Fruit fly (Drosophila melanogaster) whole organism, embryonic: Measurements from ENCODE around the gene bbg.
A peak's percentile ranks its signal among the peaks of the same experiment; 100 is the strongest.

Source experiments
- Atf3 ChIP-seq: fragments of 200-800 bp; sonication (Bioruptor generic); optimal IDR thresholded peaks from 3 replicates; lab custom pipeline; 2016; ENCODE audit warnings: missing biosample characterization, missing genetic modification characterization
- Atf6 ChIP-seq: fragments of 200-800 bp; sonication (Bioruptor generic); IDR thresholded peaks from 2 replicates; pipeline ENCODE4 v1.3.6; 2022; ENCODE audit warnings: missing biosample characterization, missing genetic modification characterization
- Awh ChIP-seq: fragments of 200-800 bp; sonication (Bioruptor generic); IDR thresholded peaks from 2 replicates; pipeline ENCODE4, ENCODE4 v1.3.6; 2022; ENCODE audit warnings: missing biosample characterization, missing genetic modification characterization
- Blimp-1 ChIP-seq: fragments of 200-800 bp; sonication (Bioruptor generic); optimal IDR thresholded peaks from 3 replicates; lab custom pipeline; 2018; ENCODE audit warnings: missing biosample characterization, missing genetic modification characterization, mild to moderate bottlenecking, moderate library complexity, missing genetic modification reagents
- CG10366 ChIP-seq: fragments of 200-800 bp; sonication (Bioruptor generic); IDR thresholded peaks from 2 replicates; pipeline ENCODE4 v1.3.6; 2022; ENCODE audit warnings: missing biosample characterization, missing genetic modification characterization
- CG11560 ChIP-seq: fragments of 200-800 bp; sonication (Bioruptor generic); IDR thresholded peaks from 3 replicates; pipeline ENCODE4 v1.3.6; 2022; ENCODE audit warnings: missing biosample characterization, missing genetic modification characterization
- CG13287 ChIP-seq: fragments of 200-800 bp; sonication (Bioruptor generic); IDR thresholded peaks from 2 replicates; pipeline ENCODE4 v1.3.6; 2022; ENCODE audit warnings: missing biosample characterization, missing genetic modification characterization; ENCODE audit not compliant: partially characterized antibody
- CG13424 ChIP-seq: fragments of 200-800 bp; sonication (Bioruptor generic); optimal IDR thresholded peaks from 2 replicates; lab custom pipeline; 2019; ENCODE audit warnings: missing biosample characterization, mild to moderate bottlenecking, missing genetic modification characterization, moderate library complexity
- CG14441 ChIP-seq: fragments of 200-800 bp; sonication (Bioruptor generic); IDR thresholded peaks from 2 replicates; pipeline ENCODE4 v1.3.6; 2022; ENCODE audit warnings: missing biosample characterization, missing genetic modification characterization
- CG14667 ChIP-seq: fragments of 200-800 bp; sonication (Bioruptor generic); IDR thresholded peaks from 2 replicates; pipeline ENCODE4 v1.3.6; 2022; ENCODE audit warnings: missing biosample characterization, missing genetic modification characterization
- CG17361 ChIP-seq: fragments of 200-800 bp; sonication (Bioruptor generic); IDR thresholded peaks from 3 replicates; pipeline ENCODE4 v1.3.6; 2022; ENCODE audit warnings: missing biosample characterization, missing genetic modification characterization
- CG17829 ChIP-seq: fragments of 200-800 bp; optimal IDR thresholded peaks from 2 replicates; lab custom pipeline; 2019; ENCODE audit warnings: missing biosample characterization, mild to moderate bottlenecking, missing genetic modification characterization, moderate library complexity
- CG18599 ChIP-seq: fragments of 200-800 bp; sonication (Bioruptor generic); optimal IDR thresholded peaks from 3 replicates; lab custom pipeline; 2017; ENCODE audit warnings: missing biosample characterization, missing genetic modification characterization, mild to moderate bottlenecking, moderate library complexity, missing genetic modification reagents
- CG2678 ChIP-seq: fragments of 200-800 bp; sonication (Bioruptor generic); optimal IDR thresholded peaks from 3 replicates; lab custom pipeline; 2019; ENCODE audit warnings: missing biosample characterization, mild to moderate bottlenecking, missing genetic modification characterization, moderate library complexity
- CG30431 ChIP-seq: fragments of 200-800 bp; sonication (Bioruptor generic); optimal IDR thresholded peaks from 2 replicates; lab custom pipeline; 2017; ENCODE audit warnings: missing biosample characterization, missing genetic modification characterization
- CG3407 ChIP-seq: fragments of 200-800 bp; sonication (Bioruptor generic); optimal IDR thresholded peaks from 2 replicates; lab custom pipeline; 2018; ENCODE audit warnings: missing biosample characterization, mild to moderate bottlenecking, missing genetic modification characterization
- CG3995 ChIP-seq: fragments of 200-800 bp; sonication (Bioruptor generic); optimal IDR thresholded peaks from 3 replicates; lab custom pipeline; 2016; ENCODE audit warnings: missing biosample characterization, missing genetic modification characterization
- CG7556 ChIP-seq: fragments of 200-800 bp; sonication (Bioruptor generic); optimal IDR thresholded peaks from 2 replicates; lab custom pipeline; 2017; ENCODE audit warnings: missing biosample characterization, mild to moderate bottlenecking, missing genetic modification characterization
- CG7839 ChIP-seq: fragments of 200-800 bp; sonication (Bioruptor generic); optimal IDR thresholded peaks from 3 replicates; lab custom pipeline; 2018; ENCODE audit warnings: missing biosample characterization, mild to moderate bottlenecking, missing genetic modification characterization, moderate library complexity
- Ets97D ChIP-seq: fragments of 200-800 bp; sonication (Bioruptor generic); optimal IDR thresholded peaks from 3 replicates; lab custom pipeline; 2016; ENCODE audit warnings: missing biosample characterization, missing genetic modification characterization
- HLH4C ChIP-seq: fragments of 200-800 bp; sonication (Bioruptor generic); IDR thresholded peaks from 3 replicates; pipeline ENCODE4 v1.3.6; 2022; ENCODE audit warnings: missing biosample characterization, missing genetic modification characterization; ENCODE audit not compliant: partially characterized antibody
- Hr51 ChIP-seq, 2 experiments: fragments of 200-800 bp; sonication (Bioruptor generic); optimal IDR thresholded peaks; 2 replicates in 1 of 2; 3 replicates in 1 of 2; lab custom pipeline; 2016 to 2018; ENCODE audit warnings: missing biosample characterization in 2 of 2, missing genetic modification characterization in 2 of 2, mild to moderate bottlenecking in 1 of 2, moderate library complexity in 1 of 2
- Lpt ChIP-seq: fragments of >200 bp; optimal IDR thresholded peaks from 2 replicates; lab custom pipeline; 2018; ENCODE audit warnings: missing biosample characterization, missing genetic modification characterization
- Mes4 ChIP-seq: fragments of 200-800 bp; sonication (Bioruptor generic); optimal IDR thresholded peaks from 2 replicates; lab custom pipeline; 2016; ENCODE audit warnings: missing biosample characterization, missing genetic modification characterization
- NFAT ChIP-seq: fragments of 200-800 bp; sonication (Bioruptor generic); IDR thresholded peaks from 2 replicates; pipeline ENCODE4 v1.3.6; 2022; ENCODE audit warnings: missing biosample characterization, missing genetic modification characterization
- NK7.1 ChIP-seq: fragments of 200-800 bp; sonication (Bioruptor generic); optimal IDR thresholded peaks from 3 replicates; lab custom pipeline; 2016; ENCODE audit warnings: missing biosample characterization, missing genetic modification characterization
- Pdp1 ChIP-seq, 2 experiments: fragments of 200-800 bp; sonication (Bioruptor generic); optimal IDR thresholded peaks; 3 replicates each; lab custom pipeline; 2016; ENCODE audit warnings: missing biosample characterization in 2 of 2, missing genetic modification characterization in 2 of 2, mild to moderate bottlenecking in 1 of 2, moderate library complexity in 1 of 2
- Scr ChIP-seq: fragments of 200-800 bp; sonication (Bioruptor generic); IDR thresholded peaks from 2 replicates; pipeline ENCODE4 v1.3.6; 2022; ENCODE audit warnings: missing biosample characterization, missing genetic modification characterization; ENCODE audit not compliant: partially characterized antibody
- Side ChIP-seq: fragments of 200-800 bp; sonication (Bioruptor generic); optimal IDR thresholded peaks from 2 replicates; lab custom pipeline; 2016; ENCODE audit warnings: missing biosample characterization, missing genetic modification characterization
- Tbp ChIP-seq: fragments of >200 bp; optimal IDR thresholded peaks from 2 replicates; lab custom pipeline; 2018; ENCODE audit warnings: missing biosample characterization, missing genetic modification characterization
- Xbp1 ChIP-seq: fragments of 200-800 bp; sonication (Bioruptor generic); optimal IDR thresholded peaks from 3 replicates; lab custom pipeline; 2016; ENCODE audit warnings: missing biosample characterization, mild to moderate bottlenecking, missing genetic modification characterization
- cad ChIP-seq: fragments of >200 bp; optimal IDR thresholded peaks from 2 replicates; lab custom pipeline; 2017; ENCODE audit warnings: missing biosample characterization, missing genetic modification characterization
- crc ChIP-seq: fragments of 200-800 bp; sonication (Bioruptor generic); optimal IDR thresholded peaks from 2 replicates; lab custom pipeline; 2016; ENCODE audit warnings: missing biosample characterization, missing genetic modification characterization
- dati ChIP-seq: fragments of 200-800 bp; sonication (Bioruptor generic); IDR thresholded peaks from 2 replicates; pipeline ENCODE4 v1.3.6; 2022; ENCODE audit warnings: missing biosample characterization, missing genetic modification characterization
- dmrt99B ChIP-seq: fragments of 200-800 bp; sonication (Bioruptor generic); optimal IDR thresholded peaks from 2 replicates; lab custom pipeline; 2018; ENCODE audit warnings: missing biosample characterization, mild to moderate bottlenecking, missing genetic modification characterization, moderate library complexity
- en ChIP-seq: fragments of 200-800 bp; sonication (Bioruptor generic); optimal IDR thresholded peaks from 2 replicates; lab custom pipeline; 2016; ENCODE audit warnings: missing biosample characterization, missing genetic modification characterization
- fd96Cb ChIP-seq: fragments of 200-800 bp; sonication (Bioruptor generic); optimal IDR thresholded peaks from 2 replicates; lab custom pipeline; 2018; ENCODE audit warnings: missing biosample characterization, mild to moderate bottlenecking, missing genetic modification characterization, moderate library complexity
- fru ChIP-seq: fragments of >200 bp; optimal IDR thresholded peaks from 2 replicates; lab custom pipeline; 2017
- fu2 ChIP-seq: fragments of 200-800 bp; sonication (Bioruptor generic); optimal IDR thresholded peaks from 2 replicates; lab custom pipeline; 2016; ENCODE audit warnings: missing biosample characterization, missing genetic modification characterization
- gro ChIP-seq: fragments of 200-800 bp; sonication (Bioruptor generic); optimal IDR thresholded peaks from 2 replicates; lab custom pipeline; 2016; ENCODE audit warnings: missing biosample characterization, missing genetic modification characterization
- gsb ChIP-seq: fragments of 200-800 bp; sonication (Bioruptor generic); IDR thresholded peaks from 2 replicates; pipeline ENCODE4 v1.3.6; 2022; ENCODE audit warnings: missing biosample characterization, missing genetic modification characterization
- hb ChIP-seq: fragments of 200-800 bp; sonication (Bioruptor generic); IDR thresholded peaks from 3 replicates; pipeline ENCODE4 v1.3.6; 2022; ENCODE audit warnings: missing biosample characterization, missing genetic modification characterization; ENCODE audit not compliant: partially characterized antibody
- lbe ChIP-seq: fragments of 200-800 bp; sonication (Bioruptor generic); optimal IDR thresholded peaks from 2 replicates; lab custom pipeline; 2016; ENCODE audit warnings: missing biosample characterization, mild to moderate bottlenecking, missing genetic modification characterization
- nmo ChIP-seq: fragments of 200-800 bp; sonication (Bioruptor generic); optimal IDR thresholded peaks from 2 replicates; lab custom pipeline; 2018; ENCODE audit warnings: missing biosample characterization, mild to moderate bottlenecking, missing genetic modification characterization, moderate library complexity
- prd ChIP-seq, 3 experiments: fragments of >200 bp in 2 of 3; fragments of 200-800 bp in 1 of 3; sonication (Bioruptor generic) in 1 of 3; optimal IDR thresholded peaks in 2 of 3; IDR thresholded peaks in 1 of 3; 2 replicates in 2 of 3; 3 replicates in 1 of 3; pipeline versions ENCODE4 v1.3.6 to Lab custom; 2017 to 2022; ENCODE audit warnings: missing biosample characterization in 1 of 3, missing genetic modification characterization in 1 of 3
- sisA ChIP-seq: fragments of 200-800 bp; sonication (Bioruptor generic); IDR thresholded peaks from 2 replicates; pipeline ENCODE4 v1.3.6; 2022; ENCODE audit warnings: missing biosample characterization, missing genetic modification characterization
- slp2 ChIP-seq: fragments of 200-800 bp; sonication (Bioruptor generic); optimal IDR thresholded peaks from 2 replicates; lab custom pipeline; 2016; ENCODE audit warnings: missing biosample characterization, missing genetic modification characterization
- so ChIP-seq: fragments of 200-800 bp; sonication (Bioruptor generic); IDR thresholded peaks from 3 replicates; pipeline ENCODE4 v1.3.6; 2022; ENCODE audit warnings: missing biosample characterization, missing genetic modification characterization
- stwl ChIP-seq: fragments of 200-800 bp; sonication (Bioruptor generic); optimal IDR thresholded peaks from 3 replicates; lab custom pipeline; 2018; ENCODE audit warnings: missing biosample characterization, mild to moderate bottlenecking, missing genetic modification characterization, moderate library complexity
- zfh1 ChIP-seq: fragments of 200-800 bp; sonication (Bioruptor generic); IDR thresholded peaks from 3 replicates; pipeline ENCODE4 v1.3.6; 2022; ENCODE audit warnings: missing biosample characterization, missing genetic modification characterization
- zfh2 ChIP-seq: fragments of 200-800 bp; sonication (Bioruptor generic); optimal IDR thresholded peaks from 2 replicates; lab custom pipeline; 2016; ENCODE audit warnings: missing biosample characterization, missing genetic modification characterization

bbg gene

dm6 chr3L:14574649-14575048 is 38.6 kb upstream of the bbg start (continued):
- TF ChIP-seq gro (GFP tag; lab: Kevin White, UChicago), result no peak
- TF ChIP-seq hb (GFP tag; lab: Robert Waterston, UW), result no peak
- no peak for TF ChIP-seq stwl
- TF ChIP-seq Ets97D (GFP tag; lab: Kevin White, UChicago), result no peak
- peak; percentile 28 for TF ChIP-seq nmo (GFP tag; lab: Kevin White, UChicago)
- no peak for TF ChIP-seq Blimp-1 (GFP tag; lab: Kevin White, UChicago)
- TF ChIP-seq CG3407, result no peak
- TF ChIP-seq Hr51 (GFP tag; optimal IDR thresholded peaks at IDR 0.05; lab: Kevin White, UChicago), result peak in 1 of 2 experiments; percentile 24
- no peak for TF ChIP-seq Atf6 (GFP tag; lab: Robert Waterston, UW)
- no peak for TF ChIP-seq CG7839 (tag; lab: Kevin White, UChicago)
- TF ChIP-seq Mes4, result no peak
- no peak for TF ChIP-seq cad (GFP tag; lab: Kevin White, UChicago)
- TF ChIP-seq NFAT (GFP tag; lab: Robert Waterston, UW), result no peak
- no peak for TF ChIP-seq sisA (GFP tag; lab: Robert Waterston, UW)
- no peak for TF ChIP-seq lbe (GFP tag; lab: Kevin White, UChicago)
- TF ChIP-seq dati (GFP tag; lab: Robert Waterston, UW), result no peak
- TF ChIP-seq zfh1, result no peak
- no peak for TF ChIP-seq en (GFP tag; lab: Kevin White, UChicago)
- TF ChIP-seq CG14441 (GFP tag; lab: Robert Waterston, UW), result no peak
- TF ChIP-seq CG11560 (tag; lab: Robert Waterston, UW), result no peak
- TF ChIP-seq prd (optimal IDR thresholded peaks at IDR 0.05; lab: Kevin White, UChicago), result no peak
- TF ChIP-seq prd (GFP tag; IDR thresholded peaks at IDR 0.05; lab: Robert Waterston, UW), result peak; percentile 56; the same call in 1 of the 3 replicates
- no peak for TF ChIP-seq Side (GFP tag; lab: Kevin White, UChicago)
- no peak for TF ChIP-seq HLH4C
- TF ChIP-seq fu2, result no peak
- TF ChIP-seq fd96Cb (tag; lab: Kevin White, UChicago), result peak; percentile 29
- TF ChIP-seq dmrt99B, result peak; percentile 46
- no peak for TF ChIP-seq NK7.1 (GFP tag; lab: Kevin White, UChicago)
- TF ChIP-seq CG14667 (GFP tag; lab: Robert Waterston, UW), result no peak
- TF ChIP-seq so, result no peak
- no peak for TF ChIP-seq fru (lab: Kevin White, UChicago)
- TF ChIP-seq Tbp (GFP tag; lab: Kevin White, UChicago), result no peak
- no peak for TF ChIP-seq CG2678 (tag; lab: Kevin White, UChicago)
- no peak for TF ChIP-seq zfh2 (GFP tag; lab: Kevin White, UChicago)
- peak; percentile 18 for TF ChIP-seq Xbp1
- TF ChIP-seq slp2 (GFP tag; lab: Kevin White, UChicago), result no peak
- 0 out of 2 replicates have a peak, but pooled peaks have one; percentile 14 for TF ChIP-seq CG10366 (GFP tag; lab: Robert Waterston, UW)
- TF ChIP-seq CG30431 (GFP tag; lab: Kevin White, UChicago), result no peak
- TF ChIP-seq CG17829, result peak; percentile 22
- TF ChIP-seq Lpt, result no peak
- TF ChIP-seq gsb, result no peak
- TF ChIP-seq Pdp1 (GFP tag; optimal IDR thresholded peaks at IDR 0.05; lab: Kevin White, UChicago), result no peak
- no peak for TF ChIP-seq Scr (GFP tag; lab: Robert Waterston, UW)
- TF ChIP-seq CG17361 (GFP tag; lab: Robert Waterston, UW), result 0 out of 3 replicates have a peak, but pooled peaks have one; percentile 29
- peak; percentile 16 for TF ChIP-seq CG18599 (GFP tag; lab: Kevin White, UChicago)
- no peak for TF ChIP-seq crc
- TF ChIP-seq CG13287 (GFP tag; lab: Robert Waterston, UW), result no peak
- no peak for TF ChIP-seq CG3995
- TF ChIP-seq CG7556, result no peak
- TF ChIP-seq Awh (GFP tag; lab: Robert Waterston, UW), result 0 out of 2 replicates have a peak, but pooled peaks have one; percentile 29
- no peak for TF ChIP-seq Atf3 (GFP tag; lab: Kevin White, UChicago)
- peak; percentile 37 for TF ChIP-seq CG13424 (tag; lab: Kevin White, UChicago)
